Fruit fly (Drosophila melanogaster) Kc167 (cell line): ENCODE data around the gene CG9682.

Experiments used
- Myc ChIP-seq: fragments of >200 bp; optimal IDR thresholded peaks from 2 replicates; lab custom pipeline; 2017; ENCODE audit warnings: missing external identifiers
- Sin3A ChIP-seq: fragments of >200 bp; optimal IDR thresholded peaks from 2 replicates; lab custom pipeline; 2018; ENCODE audit warnings: missing external identifiers
- h ChIP-seq: fragments of >200 bp; optimal IDR thresholded peaks from 3 replicates; lab custom pipeline; 2018; ENCODE audit warnings: missing external identifiers
- insv ChIP-seq: fragments of >200 bp; optimal IDR thresholded peaks from 3 replicates; lab custom pipeline; 2018; ENCODE audit warnings: missing external identifiers
- ttk ChIP-seq: sonication (Bioruptor generic); optimal IDR thresholded peaks from 2 replicates; lab custom pipeline; 2017; ENCODE audit warnings: missing external identifiers

DNA sequence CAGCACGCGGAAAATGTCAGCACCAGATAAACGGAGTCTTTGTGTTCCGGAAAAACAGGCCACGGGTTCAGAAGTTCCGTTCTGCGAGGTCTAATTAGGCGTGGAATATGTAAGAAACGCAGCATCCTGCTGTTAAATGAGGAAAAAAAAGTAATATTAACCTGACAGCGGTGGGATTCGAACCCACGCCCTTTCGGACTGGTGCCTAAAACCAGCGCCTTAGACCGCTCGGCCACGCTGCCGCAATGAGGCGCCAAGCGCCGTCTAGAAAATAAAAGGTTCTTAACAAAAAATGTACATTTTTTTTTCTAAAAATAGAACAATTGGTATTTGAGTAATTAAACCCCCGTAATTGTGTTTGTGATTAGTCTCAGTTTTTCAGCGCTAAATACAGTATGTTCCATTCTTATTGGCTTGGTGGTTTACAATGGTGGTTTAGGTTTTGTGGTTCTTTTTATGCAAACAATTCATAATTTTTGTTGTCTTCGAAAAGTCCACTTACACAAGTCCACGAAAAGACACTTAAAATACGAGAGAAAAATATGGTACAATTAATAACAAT, 2.8 kb upstream of the CG9682 start:
- TF ChIP-seq Sin3A (lab: Kevin White, UChicago) (no peak), insv (lab: Kevin White, UChicago) (no peak), ttk (lab: Kevin White, UChicago) (no peak), Myc (lab: Kevin White, UChicago) (no peak), h (lab: Kevin White, UChicago) (no peak)
